Fruit fly (Drosophila melanogaster) whole organism, embryonic: ENCODE measurements around the gene Girdin.

ENCODE experiments used
- BEAF-32 ChIP-seq: fragments of 200-800 bp; sonication (Bioruptor generic); optimal IDR thresholded peaks from 3 replicates; lab custom pipeline; 2017; ENCODE audit warnings: missing biosample characterization, missing genetic modification characterization, mild to moderate bottlenecking, moderate library complexity, missing genetic modification reagents
- C15 ChIP-seq: fragments of 200-800 bp; sonication (Bioruptor generic); IDR thresholded peaks from 3 replicates; pipeline ENCODE4 v1.3.6; 2022; ENCODE audit warnings: missing biosample characterization, missing genetic modification characterization
- CG10979 ChIP-seq: fragments of 200-800 bp; sonication (Bioruptor generic); optimal IDR thresholded peaks from 2 replicates; lab custom pipeline; 2018; ENCODE audit warnings: missing biosample characterization, mild to moderate bottlenecking, missing genetic modification characterization, moderate library complexity
- CG12104 ChIP-seq: fragments of 200-800 bp; sonication (Bioruptor generic); optimal IDR thresholded peaks from 3 replicates; lab custom pipeline; 2016; ENCODE audit warnings: missing biosample characterization, missing genetic modification characterization
- CG12236 ChIP-seq: fragments of 200-800 bp; sonication (Bioruptor generic); optimal IDR thresholded peaks from 2 replicates; lab custom pipeline; 2016; ENCODE audit warnings: missing biosample characterization, missing genetic modification characterization
- CG13123 ChIP-seq: fragments of 200-800 bp; sonication (Bioruptor generic); optimal IDR thresholded peaks from 2 replicates; lab custom pipeline; 2016; ENCODE audit warnings: missing biosample characterization, missing genetic modification characterization
- CG14710 ChIP-seq: fragments of 200-800 bp; sonication (Bioruptor generic); optimal IDR thresholded peaks from 3 replicates; lab custom pipeline; 2019; ENCODE audit warnings: missing biosample characterization, mild to moderate bottlenecking, missing genetic modification characterization, moderate library complexity
- CG1602 ChIP-seq: fragments of 200-800 bp; sonication (Bioruptor generic); optimal IDR thresholded peaks from 3 replicates; lab custom pipeline; 2016; ENCODE audit warnings: missing biosample characterization, missing genetic modification characterization
- CG30403 ChIP-seq: fragments of 200-800 bp; sonication (Bioruptor generic); optimal IDR thresholded peaks from 3 replicates; lab custom pipeline; 2016; ENCODE audit warnings: missing biosample characterization, missing genetic modification characterization
- CG30431 ChIP-seq: fragments of 200-800 bp; sonication (Bioruptor generic); optimal IDR thresholded peaks from 2 replicates; lab custom pipeline; 2017; ENCODE audit warnings: missing biosample characterization, missing genetic modification characterization
- CG32767 ChIP-seq: fragments of 200-800 bp; sonication (Bioruptor generic); IDR thresholded peaks from 2 replicates; pipeline ENCODE4 v1.3.6; 2022; ENCODE audit warnings: missing biosample characterization, missing genetic modification characterization
- CG3281 ChIP-seq: fragments of 200-800 bp; sonication (Bioruptor generic); optimal IDR thresholded peaks from 3 replicates; lab custom pipeline; 2017; ENCODE audit warnings: missing biosample characterization, mild to moderate bottlenecking, missing genetic modification characterization
- CG3995 ChIP-seq: fragments of 200-800 bp; sonication (Bioruptor generic); optimal IDR thresholded peaks from 3 replicates; lab custom pipeline; 2016; ENCODE audit warnings: missing biosample characterization, missing genetic modification characterization
- CG42726 ChIP-seq: fragments of 200-800 bp; sonication (Bioruptor generic); IDR thresholded peaks from 2 replicates; pipeline ENCODE4 v1.3.6; 2022; ENCODE audit warnings: missing biosample characterization, missing genetic modification characterization; ENCODE audit not compliant: partially characterized antibody
- CG4617 ChIP-seq: fragments of 200-800 bp; sonication (Bioruptor generic); optimal IDR thresholded peaks from 3 replicates; lab custom pipeline; 2016; ENCODE audit warnings: missing biosample characterization, missing genetic modification characterization, borderline replicate concordance
- CG4854 ChIP-seq: fragments of 200-800 bp; sonication (Bioruptor generic); optimal IDR thresholded peaks from 2 replicates; lab custom pipeline; 2016; ENCODE audit warnings: missing biosample characterization, missing genetic modification characterization, inconsistent platforms
- CG5180 ChIP-seq: fragments of 200-800 bp; sonication (Bioruptor generic); optimal IDR thresholded peaks from 3 replicates; lab custom pipeline; 2017; ENCODE audit warnings: missing biosample characterization, missing genetic modification characterization, mild to moderate bottlenecking, moderate library complexity, missing genetic modification reagents
- CG5953 ChIP-seq: fragments of 200-800 bp; sonication (Bioruptor generic); IDR thresholded peaks from 2 replicates; pipeline ENCODE4 v1.3.6; 2022; ENCODE audit warnings: missing biosample characterization, missing genetic modification characterization
- CG7786 ChIP-seq: fragments of 200-800 bp; sonication (Bioruptor generic); optimal IDR thresholded peaks from 2 replicates; lab custom pipeline; 2016; ENCODE audit warnings: missing biosample characterization, missing genetic modification characterization
- CG9437 ChIP-seq: fragments of 200-800 bp; sonication (Bioruptor generic); optimal IDR thresholded peaks from 2 replicates; lab custom pipeline; 2018; ENCODE audit warnings: missing biosample characterization, mild to moderate bottlenecking, missing genetic modification characterization
- Dfd ChIP-seq, 2 experiments: fragments of >200 bp; optimal IDR thresholded peaks; 2 replicates each; lab custom pipeline; 2017; ENCODE audit warnings: missing biosample characterization in 2 of 2, missing genetic modification characterization in 2 of 2
- Ets65A ChIP-seq: fragments of 200-800 bp; sonication (Bioruptor generic); peaks from one replicate; lab custom pipeline; 2016; ENCODE audit warnings: missing biosample characterization, missing genetic modification characterization
- HmgD ChIP-seq: fragments of 200-800 bp; sonication (Bioruptor generic); optimal IDR thresholded peaks from 3 replicates; lab custom pipeline; 2016; ENCODE audit warnings: missing biosample characterization, missing genetic modification characterization
- Hr3 ChIP-seq: fragments of 200-800 bp; sonication (Bioruptor generic); optimal IDR thresholded peaks from 3 replicates; lab custom pipeline; 2016; ENCODE audit warnings: missing biosample characterization, missing genetic modification characterization
- Med ChIP-seq: fragments of 200-800 bp; sonication (Bioruptor generic); peaks from one replicate; lab custom pipeline; 2016; ENCODE audit warnings: missing biosample characterization, missing genetic modification characterization, mild to moderate bottlenecking, inconsistent platforms, moderate library complexity
- Rfx ChIP-seq: fragments of 200-800 bp; sonication (Bioruptor generic); IDR thresholded peaks from 2 replicates; pipeline ENCODE4 v1.3.6; 2022; ENCODE audit warnings: missing biosample characterization, missing genetic modification characterization
- Side ChIP-seq: fragments of 200-800 bp; sonication (Bioruptor generic); optimal IDR thresholded peaks from 2 replicates; lab custom pipeline; 2016; ENCODE audit warnings: missing biosample characterization, missing genetic modification characterization
- Sox102F ChIP-seq: fragments of 200-800 bp; sonication (Bioruptor generic); optimal IDR thresholded peaks from 2 replicates; lab custom pipeline; 2018; ENCODE audit warnings: missing biosample characterization, mild to moderate bottlenecking, missing genetic modification characterization, moderate library complexity
- Spps ChIP-seq: fragments of 200-800 bp; sonication (Bioruptor generic); optimal IDR thresholded peaks from 2 replicates; lab custom pipeline; 2018; ENCODE audit warnings: missing biosample characterization, mild to moderate bottlenecking, missing genetic modification characterization
- Trl ChIP-seq, 3 experiments: fragments of >200 bp in 2 of 3; fragments of 200-800 bp in 1 of 3; sonication (Bioruptor generic) in 1 of 3; optimal IDR thresholded peaks; 2 replicates in 1 of 3; 3 replicates in 2 of 3; lab custom pipeline; 2016 to 2017; ENCODE audit warnings: missing biosample characterization in 1 of 3, missing genetic modification characterization in 1 of 3
- Vsx1 ChIP-seq: fragments of 200-800 bp; sonication (Bioruptor generic); optimal IDR thresholded peaks from 2 replicates; lab custom pipeline; 2017; ENCODE audit warnings: missing biosample characterization, mild to moderate bottlenecking, missing genetic modification characterization, missing genetic modification reagents
- YL-1 ChIP-seq: fragments of 200-800 bp; sonication (Bioruptor generic); optimal IDR thresholded peaks from 3 replicates; lab custom pipeline; 2017; ENCODE audit warnings: missing biosample characterization, mild to moderate bottlenecking, missing genetic modification characterization
- amos ChIP-seq: fragments of 200-800 bp; sonication (Bioruptor generic); IDR thresholded peaks from 2 replicates; pipeline ENCODE4 v1.3.6; 2022; ENCODE audit warnings: missing biosample characterization, missing genetic modification characterization; ENCODE audit not compliant: partially characterized antibody
- br ChIP-seq: fragments of >200 bp; optimal IDR thresholded peaks from 2 replicates; lab custom pipeline; 2017
- exex ChIP-seq: fragments of 200-800 bp; sonication (Bioruptor generic); optimal IDR thresholded peaks from 4 replicates; lab custom pipeline; 2018; ENCODE audit warnings: missing biosample characterization, mild to moderate bottlenecking, missing genetic modification characterization, moderate library complexity
- ftz-f1 ChIP-seq: fragments of 200-800 bp; sonication (Bioruptor generic); optimal IDR thresholded peaks from 2 replicates; lab custom pipeline; 2016; ENCODE audit warnings: missing biosample characterization, missing genetic modification characterization
- gsb-n ChIP-seq: fragments of 200-800 bp; sonication (Bioruptor generic); optimal IDR thresholded peaks from 3 replicates; lab custom pipeline; 2018; ENCODE audit warnings: missing biosample characterization, mild to moderate bottlenecking, missing genetic modification characterization
- her ChIP-seq: fragments of 200-800 bp; sonication (Bioruptor generic); optimal IDR thresholded peaks from 2 replicates; lab custom pipeline; 2016; ENCODE audit warnings: missing biosample characterization, missing genetic modification characterization
- klu ChIP-seq: fragments of 200-800 bp; sonication (Bioruptor generic); IDR thresholded peaks from 2 replicates; pipeline ENCODE4 v1.3.6; 2022; ENCODE audit warnings: missing biosample characterization, missing genetic modification characterization
- mld ChIP-seq: fragments of 200-800 bp; sonication (Bioruptor generic); IDR thresholded peaks from 3 replicates; pipeline ENCODE4 v1.3.6; 2022; ENCODE audit warnings: missing biosample characterization, missing genetic modification characterization; ENCODE audit not compliant: partially characterized antibody
- slp2 ChIP-seq: fragments of 200-800 bp; sonication (Bioruptor generic); optimal IDR thresholded peaks from 2 replicates; lab custom pipeline; 2016; ENCODE audit warnings: missing biosample characterization, missing genetic modification characterization
- sob ChIP-seq: fragments of 200-800 bp; sonication (Bioruptor generic); IDR thresholded peaks from 2 replicates; pipeline ENCODE4 v1.3.6; 2022; ENCODE audit warnings: missing biosample characterization, missing genetic modification characterization
- wdn ChIP-seq: fragments of 200-800 bp; sonication (Bioruptor generic); IDR thresholded peaks from 2 replicates; pipeline ENCODE4 v1.3.6; 2022; ENCODE audit warnings: missing biosample characterization, missing genetic modification characterization
- zfh2 ChIP-seq: fragments of 200-800 bp; sonication (Bioruptor generic); optimal IDR thresholded peaks from 2 replicates; lab custom pipeline; 2016; ENCODE audit warnings: missing biosample characterization, missing genetic modification characterization

Girdin gene

dm6 chr3L:3149060-3149872 lies 29.5 kb upstream of the Girdin start (continued):
- TF ChIP-seq Hr3 (GFP tag; lab: Kevin White, UChicago) (no peak), exex (tag; lab: Kevin White, UChicago) (peak; percentile 85), ftz-f1 (peak; percentile 98), mld (GFP tag; lab: Robert Waterston, UW) (no peak)

- TF ChIP-seq CG42726 = 0 out of 2 replicates have a peak, but pooled peaks have one; percentile 21
- TF ChIP-seq her (GFP tag; lab: Kevin White, UChicago) = no peak
- no peak for TF ChIP-seq CG30431 (GFP tag; lab: Kevin White, UChicago)
- TF ChIP-seq Med (GFP tag; lab: Kevin White, UChicago) = peak; percentile 53
- peak in 1 of 2 experiments; percentile 91 for TF ChIP-seq Dfd (GFP tag; optimal IDR thresholded peaks at IDR 0.05; lab: Kevin White, UChicago)
- 0 out of 2 replicates have a peak, but pooled peaks have one; percentile 4 for TF ChIP-seq CG5953 (GFP tag; lab: Robert Waterston, UW)
- TF ChIP-seq CG9437 (GFP tag; lab: Kevin White, UChicago) = no peak
- TF ChIP-seq CG10979 (tag; lab: Kevin White, UChicago) = no peak
- TF ChIP-seq Sox102F = no peak
- TF ChIP-seq CG4617 = no peak
- no peak for TF ChIP-seq zfh2 (GFP tag; lab: Kevin White, UChicago)
- no peak for TF ChIP-seq Spps
- TF ChIP-seq Hr3 (GFP tag; lab: Kevin White, UChicago) = no peak
- TF ChIP-seq C15 = no peak
- TF ChIP-seq sob (GFP tag; lab: Robert Waterston, UW) = 0 out of 2 replicates have a peak, but pooled peaks have one; percentile 29
- TF ChIP-seq klu = no peak
- no peak for TF ChIP-seq CG5180 (GFP tag; lab: Kevin White, UChicago)
- peak; percentile 86 for TF ChIP-seq Ets65A (GFP tag; lab: Kevin White, UChicago)
- no peak for TF ChIP-seq CG7786 (GFP tag; lab: Kevin White, UChicago)
Observed at dm6 chr3L:3150376-3150775, 28.4 kb upstream of the Girdin start.

- no peak for TF ChIP-seq Trl (optimal IDR thresholded peaks at IDR 0.05; lab: Kevin White, UChicago)
- TF ChIP-seq Trl (GFP tag; optimal IDR thresholded peaks at IDR 0.05; lab: Kevin White, UChicago) = no peak
- TF ChIP-seq Side (GFP tag; lab: Kevin White, UChicago) = no peak
- no peak for TF ChIP-seq wdn (GFP tag; lab: Robert Waterston, UW)
- no peak for TF ChIP-seq Vsx1 (GFP tag; lab: Kevin White, UChicago)
- TF ChIP-seq slp2 = no peak
- TF ChIP-seq HmgD = no peak
- TF ChIP-seq br = no peak
- no peak for TF ChIP-seq CG4854 (GFP tag; lab: Kevin White, UChicago)
- no peak for TF ChIP-seq CG32767 (GFP tag; lab: Robert Waterston, UW)
- TF ChIP-seq CG13123 = no peak
- TF ChIP-seq CG3281 (GFP tag; lab: Kevin White, UChicago) = no peak
Observed at dm6 chr3L:3157651-3158050, 21.1 kb upstream of the Girdin start.

dm6 chr3L:3159309-3160194 lies 19.2 kb upstream of the Girdin start, which contains the start of the genes ND-30 and CG15812:
TSS of gene ND-30 (minus strand) at chr3L:3159578.
TSS of gene CG15812 (plus strand) at chr3L:3159991.
- TF ChIP-seq Rfx (GFP tag; lab: Robert Waterston, UW) = peak; percentile 22; the same call in 1 of the 2 replicates
- peak; percentile 51 for TF ChIP-seq CG14710 (tag; lab: Kevin White, UChicago)
- TF ChIP-seq CG1602 (GFP tag; lab: Kevin White, UChicago) = peak; percentile 45
- TF ChIP-seq BEAF-32 (GFP tag; lab: Kevin White, UChicago) = peak; percentile 20
- TF ChIP-seq CG12104 (GFP tag; lab: Kevin White, UChicago) = peak; percentile 14
- TF ChIP-seq sob (GFP tag; lab: Robert Waterston, UW) = no peak
- peak; percentile 7; the same call in 1 of the 2 replicates for TF ChIP-seq amos
- TF ChIP-seq CG12236 = no peak
- TF ChIP-seq gsb-n = no peak
- TF ChIP-seq CG30403 (GFP tag; lab: Kevin White, UChicago) = peak; percentile 59
- TF ChIP-seq YL-1 = peak; percentile 41
- TF ChIP-seq CG3995 = peak; percentile 95
